Worm (Caenorhabditis elegans): ENCODE measurements around the gene K10C2.2.

DNA sequence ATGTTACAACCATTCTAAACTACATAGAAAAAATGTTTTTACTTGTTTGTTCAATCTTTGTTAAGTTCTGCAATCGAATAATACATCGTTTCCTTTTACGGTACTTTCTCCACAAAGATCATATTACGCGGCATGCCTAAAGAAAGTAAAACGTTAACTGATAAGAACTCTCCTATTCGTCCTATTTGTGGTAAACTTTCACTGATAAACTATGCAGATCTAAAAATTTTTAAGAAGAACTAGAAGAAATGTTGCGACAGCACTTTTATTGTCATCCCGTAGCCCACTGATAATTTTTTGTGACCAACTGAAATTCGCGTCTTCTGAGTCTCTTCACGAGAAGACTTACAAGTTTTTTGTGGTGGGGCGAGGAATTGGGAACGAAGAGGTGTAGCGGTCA is 6.4 kb downstream of the K10C2.2 start:
- TF ChIP-seq ztf-11 (tag; optimal IDR thresholded peaks at IDR 0.05): no peak
- no peak for TF ChIP-seq unc-62 (GFP tag; optimal IDR thresholded peaks at IDR 0.05)
- TF ChIP-seq elt-1 (tag; optimal IDR thresholded peaks at IDR 0.05; ENCODE audit: borderline replicate concordance, insufficient read depth): no peak
- no peak for TF ChIP-seq nhr-12 (tag; optimal IDR thresholded peaks at IDR 0.05)
- no peak for TF ChIP-seq pha-4 (tag; optimal IDR thresholded peaks at IDR 0.05)
- TF ChIP-seq snpc-4 (tag; optimal IDR thresholded peaks at IDR 0.05): no peak
- TF ChIP-seq elt-3 (tag; optimal IDR thresholded peaks at IDR 0.05): no peak
